Worm (Caenorhabditis elegans) whole organism, L2 larva: ENCODE measurements around the gene C01B10.6.
A peak's percentile ranks its signal among the peaks of the same experiment; 100 is the strongest.

ENCODE experiments used
- C34F6.9 ChIP-seq: fragments of 150-350 bp; optimal IDR thresholded peaks from 2 replicates; lab custom pipeline; 2014; ENCODE audit warnings: missing biosample characterization, missing genetic modification characterization
- F13H6.1 ChIP-seq: sonication (generic microtip); optimal IDR thresholded peaks from 2 replicates; lab custom pipeline; 2016; ENCODE audit warnings: missing genetic modification characterization, missing compliant biosample characterization
- R02D3.7 ChIP-seq: fragments of 150-350 bp; optimal IDR thresholded peaks from 2 replicates; lab custom pipeline; 2014; ENCODE audit warnings: missing biosample characterization, missing genetic modification characterization
- aly-2 ChIP-seq: fragments of 150-350 bp; optimal IDR thresholded peaks from 2 replicates; lab custom pipeline; 2014; ENCODE audit warnings: missing biosample characterization, missing genetic modification characterization
- ama-1 ChIP-seq: fragments of 150-350 bp; optimal IDR thresholded peaks from 2 replicates; lab custom pipeline; 2018; ENCODE audit warnings: inconsistent platforms
- blmp-1 ChIP-seq: sonication (generic microtip); optimal IDR thresholded peaks from 2 replicates; lab custom pipeline; 2017; ENCODE audit warnings: missing genetic modification characterization, mild to moderate bottlenecking, missing compliant biosample characterization, antibody characterized with exemption, moderate library complexity; ENCODE audit not compliant: insufficient read depth
- ceh-16 ChIP-seq: fragments of 150-350 bp; optimal IDR thresholded peaks from 2 replicates; lab custom pipeline; 2014; ENCODE audit warnings: missing biosample characterization, missing genetic modification characterization
- ceh-82 ChIP-seq: fragments of 150-350 bp; optimal IDR thresholded peaks from 2 replicates; lab custom pipeline; 2014; ENCODE audit warnings: missing biosample characterization, missing genetic modification characterization
- crh-2 ChIP-seq: sonication (generic microtip); optimal IDR thresholded peaks from 2 replicates; lab custom pipeline; 2017; ENCODE audit warnings: missing biosample characterization, missing genetic modification characterization
- egl-27 ChIP-seq: sonication (generic microtip); optimal IDR thresholded peaks from 3 replicates; lab custom pipeline; 2017; ENCODE audit warnings: missing biosample characterization, missing genetic modification reagents, missing genetic modification characterization
- fos-1 ChIP-seq: fragments of 150-350 bp; optimal IDR thresholded peaks from 2 replicates; lab custom pipeline; 2014; ENCODE audit warnings: missing biosample characterization, missing genetic modification characterization
- gmeb-1 ChIP-seq: fragments of 150-350 bp; optimal IDR thresholded peaks from 2 replicates; lab custom pipeline; 2014; ENCODE audit warnings: missing biosample characterization, missing genetic modification characterization
- lin-11 ChIP-seq: fragments of 150-350 bp; sonication (generic microtip); optimal IDR thresholded peaks from 2 replicates; lab custom pipeline; 2014; ENCODE audit warnings: missing biosample characterization, missing genetic modification characterization, inconsistent platforms, mixed read lengths
- lin-13 ChIP-seq: fragments of 150-350 bp; optimal IDR thresholded peaks from 2 replicates; lab custom pipeline; 2014; ENCODE audit warnings: missing biosample characterization, missing genetic modification reagents, missing genetic modification characterization
- lin-39 ChIP-seq: fragments of 150-350 bp; optimal IDR thresholded peaks from 2 replicates; lab custom pipeline; 2014; ENCODE audit warnings: missing biosample characterization, missing genetic modification reagents, missing genetic modification characterization
- lsy-2 ChIP-seq, 2 experiments: fragments of 150-350 bp in 1 of 2; sonication (generic microtip) in 1 of 2; optimal IDR thresholded peaks; 2 replicates each; lab custom pipeline; 2014 to 2017; ENCODE audit warnings: missing biosample characterization in 2 of 2, missing genetic modification characterization in 2 of 2
- mab-5 ChIP-seq: fragments of 150-350 bp; optimal IDR thresholded peaks from 2 replicates; lab custom pipeline; 2014; ENCODE audit warnings: missing biosample characterization, missing genetic modification characterization
- mdl-1 ChIP-seq, 2 experiments: fragments of 150-350 bp in 1 of 2; sonication (generic microtip) in 1 of 2; optimal IDR thresholded peaks; 2 replicates each; lab custom pipeline; 2017; ENCODE audit warnings: missing biosample characterization in 2 of 2, missing genetic modification characterization in 2 of 2
- nhr-10 ChIP-seq: sonication (generic microtip); optimal IDR thresholded peaks from 2 replicates; lab custom pipeline; 2017; ENCODE audit warnings: missing biosample characterization, missing genetic modification characterization
- nhr-11 ChIP-seq: fragments of 150-350 bp; optimal IDR thresholded peaks from 2 replicates; lab custom pipeline; 2014; ENCODE audit warnings: missing biosample characterization, missing genetic modification characterization
- nhr-12 ChIP-seq: fragments of 150-350 bp; optimal IDR thresholded peaks from 2 replicates; lab custom pipeline; 2014; ENCODE audit warnings: missing biosample characterization, missing genetic modification characterization
- nhr-129 ChIP-seq: fragments of 150-350 bp; optimal IDR thresholded peaks from 2 replicates; lab custom pipeline; 2014; ENCODE audit warnings: missing biosample characterization, missing genetic modification characterization
- nhr-21 ChIP-seq: fragments of 150-350 bp; optimal IDR thresholded peaks from 2 replicates; lab custom pipeline; 2014; ENCODE audit warnings: missing biosample characterization, missing genetic modification characterization
- nhr-237 ChIP-seq: fragments of 150-350 bp; optimal IDR thresholded peaks from 2 replicates; lab custom pipeline; 2014; ENCODE audit warnings: missing biosample characterization, missing genetic modification characterization
- nhr-25 ChIP-seq: fragments of 150-350 bp; sonication (generic microtip); optimal IDR thresholded peaks from 3 replicates; lab custom pipeline; 2014; ENCODE audit warnings: missing biosample characterization, missing genetic modification characterization
- nhr-6 ChIP-seq: fragments of 150-350 bp; optimal IDR thresholded peaks from 2 replicates; lab custom pipeline; 2014; ENCODE audit warnings: missing biosample characterization, missing genetic modification characterization
- peb-1 ChIP-seq: fragments of 150-350 bp; optimal IDR thresholded peaks from 2 replicates; lab custom pipeline; 2014; ENCODE audit warnings: missing biosample characterization, missing genetic modification characterization
- skn-1 ChIP-seq: sonication (generic microtip); optimal IDR thresholded peaks from 2 replicates; lab custom pipeline; 2017; ENCODE audit warnings: missing biosample characterization, missing genetic modification characterization
- snpc-4 ChIP-seq: fragments of 150-350 bp; optimal IDR thresholded peaks from 2 replicates; lab custom pipeline; 2014; ENCODE audit warnings: missing biosample characterization, missing genetic modification characterization
- unc-39 ChIP-seq: fragments of 150-350 bp; optimal IDR thresholded peaks from 2 replicates; lab custom pipeline; 2014; ENCODE audit warnings: missing biosample characterization, missing genetic modification characterization
- unc-55 ChIP-seq: fragments of 150-350 bp; sonication (generic microtip); optimal IDR thresholded peaks from 3 replicates; lab custom pipeline; 2014; ENCODE audit warnings: missing biosample characterization, missing genetic modification reagents, missing genetic modification characterization
- zag-1 ChIP-seq: fragments of 150-350 bp; optimal IDR thresholded peaks from 2 replicates; lab custom pipeline; 2014; ENCODE audit warnings: missing biosample characterization, missing genetic modification characterization
- ztf-1 ChIP-seq: fragments of 200-800 bp; sonication (Bioruptor generic); conservative IDR thresholded peaks from 2 replicates; pipeline ENCODE4 v1.3.6; 2022; ENCODE audit warnings: missing genetic modification characterization, missing compliant biosample characterization

C01B10.6 gene

DNA sequence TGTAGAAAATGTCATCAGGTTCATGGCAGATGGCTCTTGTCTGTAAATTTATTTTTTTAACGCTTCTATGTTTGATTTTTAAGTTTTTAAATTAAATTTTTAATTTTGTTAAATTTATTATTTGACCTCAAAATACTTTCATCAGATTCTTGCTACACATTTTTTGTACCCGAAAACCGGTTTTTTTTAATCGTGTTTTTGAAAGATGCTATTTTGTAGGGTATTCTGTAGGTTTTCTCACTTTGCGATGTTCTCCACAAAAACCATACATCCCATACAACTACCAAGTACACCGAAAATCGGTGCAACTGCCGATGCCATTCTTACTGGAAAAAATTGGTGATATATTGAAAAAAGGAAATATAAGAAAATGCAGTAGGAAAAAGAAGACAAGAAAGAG lies 34.1 kb upstream of the C01B10.6 start, which contains the start of gene nstp-2:
Gene nstp-2, minus strand, starts transcription at position 326 of the 400 bp plus-strand sequence.
- TF ChIP-seq zag-1 (no peak), mab-5 (tag; lab: Kevin White, UChicago) (no peak), nhr-12 (tag; lab: Kevin White, UChicago) (no peak), unc-55 (GFP tag; lab: Kevin White, UChicago) (no peak), lsy-2 (tag; optimal IDR thresholded peaks at IDR 0.05; lab: Kevin White, UChicago) (no peak), lin-11 (tag; lab: Kevin White, UChicago) (no peak), nhr-10 (tag; lab: Kevin White, UChicago) (no peak), lin-39 (tag; lab: Kevin White, UChicago) (no peak), F13H6.1 (tag; lab: Kevin White, UChicago) (no peak), fos-1 (no peak), nhr-11 (tag; lab: Kevin White, UChicago) (no peak), ama-1 (lab: Kevin White, UChicago) (no peak), peb-1 (no peak)

DNA sequence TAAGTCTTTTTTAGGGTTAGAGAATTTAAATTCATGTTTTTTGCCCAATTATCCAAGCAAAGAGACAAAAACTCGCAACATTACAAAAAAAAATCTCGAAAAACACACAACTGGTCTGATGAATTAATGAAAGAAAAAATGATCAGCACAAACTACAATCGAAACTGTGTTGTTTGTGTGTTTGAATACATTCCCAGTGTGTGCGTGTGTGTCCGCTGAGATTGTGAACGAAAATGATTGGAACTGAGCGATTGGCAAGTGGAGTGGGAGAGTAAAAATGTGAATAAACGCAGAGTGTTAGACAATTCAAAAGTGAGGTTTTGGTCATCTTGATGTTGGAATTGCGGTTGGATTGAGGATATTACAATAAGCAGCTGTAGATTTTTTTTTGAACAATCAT lies 33.4 kb upstream of the C01B10.6 start:
- TF ChIP-seq F13H6.1 (tag; lab: Kevin White, UChicago) (no peak), ztf-1 (GFP tag; lab: Robert Waterston, UW) (no peak), R02D3.7 (tag; lab: Kevin White, UChicago) (no peak), nhr-25 (tag; lab: Kevin White, UChicago) (peak; percentile 17), C34F6.9 (tag; lab: Kevin White, UChicago) (peak; percentile 10), nhr-6 (tag; lab: Kevin White, UChicago) (no peak)
- TF ChIP-seq, all 48 proteins: peak for 2

ce11 chrIV:6607059-6607458 lies 32.9 kb upstream of the C01B10.6 start:
- TF ChIP-seq ztf-1 (GFP tag; lab: Robert Waterston, UW) (no peak), fos-1 (peak; percentile 18)

DNA sequence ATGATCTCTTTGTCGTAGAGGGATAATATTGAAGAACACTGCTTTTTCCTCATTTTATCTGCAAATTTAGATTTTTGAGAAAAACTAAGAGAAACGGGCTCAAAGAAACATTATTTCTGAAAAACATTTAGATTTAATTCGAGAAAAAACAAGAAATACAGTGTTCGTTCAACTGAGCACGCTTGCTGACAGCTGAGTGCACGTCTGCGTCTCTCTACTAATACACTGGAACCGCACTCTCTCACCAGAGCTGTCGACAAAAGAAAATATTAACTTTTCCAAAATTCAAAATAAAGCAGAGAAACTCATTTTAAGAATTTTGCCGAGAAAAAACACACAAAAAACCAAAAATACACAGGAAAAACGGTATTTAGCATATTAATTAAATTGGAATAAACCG lies 26.7 kb upstream of the C01B10.6 start, which contains the start of gene drh-1:
Gene drh-1, minus strand, starts transcription at position 58 of the 400 bp plus-strand sequence.
- TF ChIP-seq peb-1 (no peak), unc-55 (GFP tag; lab: Kevin White, UChicago) (no peak), nhr-237 (tag; lab: Kevin White, UChicago) (no peak), C34F6.9 (tag; lab: Kevin White, UChicago) (peak; percentile 51), mdl-1 (tag; optimal IDR thresholded peaks at IDR 0.05; lab: Kevin White, UChicago) (no peak), lin-11 (tag; lab: Kevin White, UChicago) (no peak), crh-2 (tag; lab: Kevin White, UChicago) (no peak), ceh-82 (tag; lab: Kevin White, UChicago) (no peak), nhr-11 (tag; lab: Kevin White, UChicago) (no peak), egl-27 (tag; lab: Kevin White, UChicago) (no peak), nhr-21 (no peak), mab-5 (tag; lab: Kevin White, UChicago) (no peak), lsy-2 (tag; optimal IDR thresholded peaks at IDR 0.05; lab: Kevin White, UChicago) (peak in 1 of 2 experiments; percentile 64)

DNA sequence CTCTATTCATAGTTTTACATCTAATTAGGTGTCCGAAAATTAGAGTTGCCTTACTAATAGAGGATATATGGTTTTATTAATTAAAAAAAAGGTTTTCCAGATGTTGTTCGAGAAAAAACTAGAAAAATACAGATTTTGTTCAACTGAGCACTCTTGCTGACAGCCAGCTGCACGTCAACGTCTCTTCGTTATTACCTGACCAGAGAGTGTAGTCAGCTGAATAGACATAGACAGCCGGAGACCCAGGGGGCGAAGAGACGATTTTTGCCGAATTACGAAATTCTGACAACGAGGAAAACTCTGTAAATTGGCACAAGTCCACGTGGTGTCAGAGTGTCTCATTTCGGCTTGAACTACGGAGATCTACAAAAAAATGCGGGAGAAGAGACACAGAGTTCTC lies 21.4 kb upstream of the C01B10.6 start:
- TF ChIP-seq blmp-1 (tag; lab: Kevin White, UChicago) (no peak), nhr-129 (peak; percentile 52), gmeb-1 (peak; percentile 11), mab-5 (tag; lab: Kevin White, UChicago) (no peak), crh-2 (tag; lab: Kevin White, UChicago) (peak; percentile 22), unc-55 (GFP tag; lab: Kevin White, UChicago) (peak; percentile 38), fos-1 (peak; percentile 22), lsy-2 (tag; optimal IDR thresholded peaks at IDR 0.05; lab: Kevin White, UChicago) (peak in 1 of 2 experiments; percentile 18)

DNA sequence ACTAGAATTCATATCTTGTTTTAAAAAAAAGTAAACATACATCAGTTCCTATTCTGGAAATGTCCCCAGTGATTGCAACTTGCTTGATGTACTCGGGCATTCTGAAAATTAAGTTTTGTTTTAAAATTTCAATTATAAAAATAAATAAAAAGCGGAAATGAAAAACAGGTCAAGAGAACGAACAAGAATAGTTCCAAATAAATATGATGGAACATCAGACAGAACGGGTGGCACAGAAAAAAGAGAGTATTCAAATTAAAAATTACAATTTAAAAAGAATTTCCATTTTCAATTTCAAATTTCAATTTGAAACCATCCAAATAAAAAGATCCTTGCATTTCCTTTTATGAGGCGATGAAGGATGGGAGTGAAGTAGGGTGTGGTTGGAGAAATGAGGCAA lies 18.7 kb upstream of the C01B10.6 start, which contains the start of gene C01B10.3:
Gene C01B10.3, minus strand, starts transcription at position 101 of the 400 bp plus-strand sequence.
- no peak for TF ChIP-seq lin-13 (GFP tag; lab: Kevin White, UChicago)
- no peak for TF ChIP-seq nhr-237 (tag; lab: Kevin White, UChicago)
- no peak for TF ChIP-seq gmeb-1
- TF ChIP-seq snpc-4, result no peak
- no peak for TF ChIP-seq F13H6.1 (tag; lab: Kevin White, UChicago)
- TF ChIP-seq C34F6.9 (tag; lab: Kevin White, UChicago), result no peak
- TF ChIP-seq nhr-21, result no peak
- no peak for TF ChIP-seq zag-1
- no peak for TF ChIP-seq nhr-25 (tag; lab: Kevin White, UChicago)
- TF ChIP-seq unc-39, result no peak
- no peak for TF ChIP-seq skn-1 (tag; lab: Kevin White, UChicago)
- TF ChIP-seq nhr-12 (tag; lab: Kevin White, UChicago), result no peak
- no peak for TF ChIP-seq egl-27 (tag; lab: Kevin White, UChicago)
- no peak for TF ChIP-seq ceh-16 (tag; lab: Kevin White, UChicago)
- TF ChIP-seq aly-2 (tag; lab: Kevin White, UChicago), result no peak
